Fruit fly (Drosophila melanogaster): ENCODE data around the gene CG6153.

The CG6153 gene

DNA sequence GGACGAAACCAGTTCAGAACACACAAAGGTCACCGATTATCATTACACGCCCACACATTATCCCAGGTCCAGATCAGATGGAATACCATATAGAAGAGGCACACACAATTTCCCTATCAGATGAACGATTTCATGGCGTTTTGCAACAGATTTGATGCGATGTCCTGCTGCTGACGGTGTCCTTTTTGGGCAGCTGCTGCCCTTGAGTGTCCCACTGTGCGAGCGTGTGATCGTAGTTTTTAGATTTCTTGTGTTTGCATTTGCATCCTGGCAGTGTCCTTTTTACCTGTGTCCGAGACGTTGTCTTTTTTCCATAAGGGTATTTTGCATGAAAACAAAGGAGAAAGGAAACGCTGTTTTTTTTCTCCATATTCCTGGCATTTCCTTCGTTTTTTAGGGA, 13.5 kb upstream of the CG6153 start:
- no peak for TF ChIP-seq pan (optimal IDR thresholded peaks at IDR 0.05)

DNA sequence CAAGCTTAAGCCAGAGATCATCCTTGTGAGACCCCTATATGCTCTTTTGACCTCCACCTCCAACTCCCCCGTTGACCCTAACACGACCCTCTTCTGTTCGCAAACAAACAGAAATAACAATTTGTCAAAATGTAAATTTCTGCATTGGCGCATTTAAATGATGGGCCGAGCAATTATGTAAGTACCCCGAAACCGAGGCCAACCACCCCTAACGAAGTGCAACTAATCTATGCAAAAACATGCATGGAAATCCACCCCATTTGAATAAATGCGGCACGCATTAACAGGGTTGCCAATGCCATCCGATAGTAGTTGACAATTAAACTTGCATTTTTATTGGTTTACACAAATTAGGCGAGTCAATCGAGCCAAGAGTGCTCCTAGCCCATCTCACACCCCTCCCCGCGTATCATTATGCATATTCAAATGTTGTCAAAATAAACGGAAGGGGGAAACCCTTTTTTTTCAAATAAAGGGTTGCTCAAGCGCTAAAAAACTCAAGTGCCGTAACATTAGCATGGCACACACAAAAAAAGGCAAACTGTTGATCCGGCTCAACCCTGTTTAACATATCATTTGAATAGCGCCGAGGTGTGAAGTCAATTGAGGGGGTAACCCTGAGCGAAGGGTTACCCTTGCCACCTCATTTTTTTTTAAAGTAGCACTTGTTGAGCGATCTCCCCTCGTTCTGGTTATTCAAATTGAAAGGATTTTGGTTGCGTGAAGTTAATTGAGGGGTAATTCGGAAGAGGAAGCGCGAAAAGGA, 11.0 kb upstream of the CG6153 start:
- TF ChIP-seq CG8478 (optimal IDR thresholded peaks at IDR 0.05) (no peak), EcR (GFP tag; optimal IDR thresholded peaks at IDR 0.05) (no peak), pan (optimal IDR thresholded peaks at IDR 0.05) (no peak), psq (optimal IDR thresholded peaks at IDR 0.05) (no peak), usp (GFP tag; optimal IDR thresholded peaks at IDR 0.05) (no peak)

- TF ChIP-seq CG8478 (optimal IDR thresholded peaks at IDR 0.05) (no peak), usp (GFP tag; optimal IDR thresholded peaks at IDR 0.05) (no peak), pan (optimal IDR thresholded peaks at IDR 0.05) (no peak), psq (optimal IDR thresholded peaks at IDR 0.05) (no peak), Dll (optimal IDR thresholded peaks at IDR 0.05) (no peak), EcR (GFP tag; optimal IDR thresholded peaks at IDR 0.05) (no peak)
Measured at dm6 chr2L:12686811-12687210, 6.0 kb upstream of the CG6153 start.

- TF ChIP-seq CG8478 (optimal IDR thresholded peaks at IDR 0.05) (no peak), pan (optimal IDR thresholded peaks at IDR 0.05) (no peak), EcR (GFP tag; optimal IDR thresholded peaks at IDR 0.05) (no peak), psq (optimal IDR thresholded peaks at IDR 0.05) (no peak), usp (GFP tag; optimal IDR thresholded peaks at IDR 0.05) (no peak), Dll (optimal IDR thresholded peaks at IDR 0.05) (no peak)
Measured at dm6 chr2L:12689281-12689765, 3.5 kb upstream of the CG6153 start.

DNA sequence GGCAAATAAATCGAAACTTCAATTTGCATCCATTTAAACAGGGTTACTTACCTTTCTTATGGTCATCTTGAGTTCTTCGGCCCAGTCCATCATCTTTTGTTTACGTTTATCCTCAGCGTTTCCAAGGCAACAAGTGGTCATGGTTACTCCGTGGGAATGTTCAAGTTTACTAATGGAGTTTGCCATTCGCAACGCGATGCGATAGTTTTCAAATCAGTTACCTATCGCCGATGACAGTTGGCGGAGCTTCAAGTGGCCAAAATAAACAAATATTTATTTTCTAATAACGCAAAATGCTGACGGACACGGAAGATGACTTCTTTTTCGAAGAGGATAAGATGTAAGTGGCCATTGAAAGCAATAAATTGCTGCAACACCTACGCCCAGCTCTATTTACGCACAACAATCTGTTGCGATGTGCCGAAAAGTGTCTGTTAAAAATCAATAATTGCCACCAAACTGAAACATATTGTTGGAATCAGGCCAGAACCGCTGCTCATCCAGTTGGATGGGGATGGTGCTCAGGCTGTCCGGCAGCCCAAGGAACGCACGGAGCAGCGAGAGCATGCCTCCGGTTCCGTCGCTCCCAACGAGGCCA, 2.1 kb downstream of the CG6153 start, which contains the start of the genes IFT43 and PICK1:
Gene IFT43 (minus strand): TSS at position 166 of the 598 bp plus-strand sequence.
Gene PICK1 (plus strand): TSS at position 211 of the 598 bp plus-strand sequence.
- no peak for TF ChIP-seq EcR (GFP tag; optimal IDR thresholded peaks at IDR 0.05)
- TF ChIP-seq pan (optimal IDR thresholded peaks at IDR 0.05), result no peak
- TF ChIP-seq Dll (optimal IDR thresholded peaks at IDR 0.05), result no peak
- no peak for TF ChIP-seq psq (optimal IDR thresholded peaks at IDR 0.05)
- TF ChIP-seq CG8478 (optimal IDR thresholded peaks at IDR 0.05), result no peak
- no peak for TF ChIP-seq usp (GFP tag; optimal IDR thresholded peaks at IDR 0.05)

- TF ChIP-seq CG8478 (optimal IDR thresholded peaks at IDR 0.05) (no peak), Dll (optimal IDR thresholded peaks at IDR 0.05) (no peak), EcR (GFP tag; optimal IDR thresholded peaks at IDR 0.05) (no peak), pan (optimal IDR thresholded peaks at IDR 0.05) (no peak), psq (optimal IDR thresholded peaks at IDR 0.05) (no peak), usp (GFP tag; optimal IDR thresholded peaks at IDR 0.05) (no peak)
Measured at dm6 chr2L:12697223-12697622, 4.4 kb downstream of the CG6153 start, which contains the start of gene CG5781. Gene CG5781, minus strand, starts transcription at chr2L:12697323.

- TF ChIP-seq pan (optimal IDR thresholded peaks at IDR 0.05) (no peak), Dll (optimal IDR thresholded peaks at IDR 0.05) (no peak), psq (optimal IDR thresholded peaks at IDR 0.05) (no peak), EcR (GFP tag; optimal IDR thresholded peaks at IDR 0.05) (no peak), usp (GFP tag; optimal IDR thresholded peaks at IDR 0.05) (no peak), CG8478 (optimal IDR thresholded peaks at IDR 0.05) (no peak)
Measured at dm6 chr2L:12700381-12700963, 7.7 kb downstream of the CG6153 start, which contains the start of gene CG17036. Gene CG17036, minus strand, starts transcription at chr2L:12700746.

- no peak for TF ChIP-seq pan (optimal IDR thresholded peaks at IDR 0.05)
- TF ChIP-seq Dll (optimal IDR thresholded peaks at IDR 0.05), result no peak
- TF ChIP-seq EcR (GFP tag; optimal IDR thresholded peaks at IDR 0.05), result no peak
- TF ChIP-seq usp (GFP tag; optimal IDR thresholded peaks at IDR 0.05), result no peak
- no peak for TF ChIP-seq psq (optimal IDR thresholded peaks at IDR 0.05)
- no peak for TF ChIP-seq CG8478 (optimal IDR thresholded peaks at IDR 0.05)
Measured at dm6 chr2L:12701498-12701897, 8.7 kb downstream of the CG6153 start.

- TF ChIP-seq EcR (GFP tag; optimal IDR thresholded peaks at IDR 0.05), result no peak
- no peak for TF ChIP-seq CG8478 (optimal IDR thresholded peaks at IDR 0.05)
- TF ChIP-seq pan (optimal IDR thresholded peaks at IDR 0.05), result no peak
- no peak for TF ChIP-seq Dll (optimal IDR thresholded peaks at IDR 0.05)
- no peak for TF ChIP-seq psq (optimal IDR thresholded peaks at IDR 0.05)
- no peak for TF ChIP-seq usp (GFP tag; optimal IDR thresholded peaks at IDR 0.05)
Measured at dm6 chr2L:12704418-12704920, 11.7 kb downstream of the CG6153 start, which contains the start of the genes CG5776 and spict. Gene CG5776, minus strand, starts transcription at chr2L:12704451. Gene spict, plus strand, starts transcription at chr2L:12704725.

DNA sequence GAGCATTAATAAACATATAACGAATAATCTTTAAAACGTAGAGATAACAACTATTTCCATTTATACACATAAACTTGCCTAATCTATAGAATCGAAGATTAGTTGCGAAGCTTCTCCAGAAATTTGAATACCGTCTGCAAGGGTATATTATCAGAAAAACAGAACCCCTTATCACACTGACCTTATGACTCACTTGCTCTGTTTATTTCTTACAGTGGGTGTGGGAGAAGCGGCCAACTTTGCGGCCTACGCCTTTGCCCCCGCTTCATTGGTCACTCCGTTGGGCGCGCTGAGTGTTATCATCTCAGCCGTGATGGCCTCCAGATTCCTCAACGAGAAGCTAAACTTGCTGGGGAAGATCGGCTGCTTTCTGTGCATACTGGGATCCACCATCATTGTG, 12.6 kb downstream of the CG6153 start:
- TF ChIP-seq usp (GFP tag; optimal IDR thresholded peaks at IDR 0.05) (no peak), Dll (optimal IDR thresholded peaks at IDR 0.05) (no peak), CG8478 (optimal IDR thresholded peaks at IDR 0.05) (no peak), psq (optimal IDR thresholded peaks at IDR 0.05) (no peak), EcR (GFP tag; optimal IDR thresholded peaks at IDR 0.05) (no peak), pan (optimal IDR thresholded peaks at IDR 0.05) (no peak)

dm6 chr2L:12707540-12707939, 14.7 kb downstream of the CG6153 start, which contains the start of the genes CG6180 and CG15484:
Gene CG6180, plus strand, starts transcription at chr2L:12707661.
Gene CG15484, minus strand, starts transcription at chr2L:12707711.
- TF ChIP-seq CG8478 (optimal IDR thresholded peaks at IDR 0.05) (no peak), EcR (GFP tag; optimal IDR thresholded peaks at IDR 0.05) (no peak), usp (GFP tag; optimal IDR thresholded peaks at IDR 0.05) (no peak), pan (optimal IDR thresholded peaks at IDR 0.05) (no peak), Dll (optimal IDR thresholded peaks at IDR 0.05) (no peak), psq (optimal IDR thresholded peaks at IDR 0.05) (no peak)

All from whole organism.